Fruit fly (Drosophila melanogaster) whole organism, embryonic: ENCODE measurements around the gene ATP7.
A peak's percentile ranks its signal among the peaks of the same experiment; 100 is the strongest.

ENCODE experiments used
- ATbp ChIP-seq: fragments of 200-800 bp; sonication (Bioruptor generic); optimal IDR thresholded peaks from 2 replicates; lab custom pipeline; 2017; ENCODE audit warnings: missing biosample characterization, mild to moderate bottlenecking, missing genetic modification characterization, missing genetic modification reagents
- Atf-2 ChIP-seq: fragments of 200-800 bp; sonication (Bioruptor generic); optimal IDR thresholded peaks from 2 replicates; lab custom pipeline; 2016; ENCODE audit warnings: missing biosample characterization, missing genetic modification characterization
- CG10147 ChIP-seq: fragments of 200-800 bp; sonication (Bioruptor generic); optimal IDR thresholded peaks from 2 replicates; lab custom pipeline; 2019; ENCODE audit warnings: missing biosample characterization, mild to moderate bottlenecking, missing genetic modification characterization, moderate library complexity
- CG10209 ChIP-seq: fragments of 200-800 bp; sonication (Bioruptor generic); optimal IDR thresholded peaks from 3 replicates; lab custom pipeline; 2017; ENCODE audit warnings: missing biosample characterization, mild to moderate bottlenecking, missing genetic modification characterization, missing genetic modification reagents
- CG12071 ChIP-seq: fragments of 200-800 bp; sonication (Bioruptor generic); optimal IDR thresholded peaks from 3 replicates; lab custom pipeline; 2018; ENCODE audit warnings: missing biosample characterization, mild to moderate bottlenecking, missing genetic modification characterization
- CG12769 ChIP-seq: fragments of 200-800 bp; sonication (Bioruptor generic); optimal IDR thresholded peaks from 2 replicates; lab custom pipeline; 2019; ENCODE audit warnings: missing biosample characterization, mild to moderate bottlenecking, missing genetic modification characterization, moderate library complexity
- CG15514 ChIP-seq: fragments of 200-800 bp; sonication (Bioruptor generic); optimal IDR thresholded peaks from 3 replicates; lab custom pipeline; 2017; ENCODE audit warnings: missing biosample characterization, missing genetic modification characterization, mild to moderate bottlenecking, moderate library complexity, missing genetic modification reagents
- CG1602 ChIP-seq: fragments of 200-800 bp; sonication (Bioruptor generic); optimal IDR thresholded peaks from 3 replicates; lab custom pipeline; 2016; ENCODE audit warnings: missing biosample characterization, missing genetic modification characterization
- CG17359 ChIP-seq: fragments of 200-800 bp; sonication (Bioruptor generic); optimal IDR thresholded peaks from 3 replicates; lab custom pipeline; 2018; ENCODE audit warnings: missing biosample characterization, mild to moderate bottlenecking, missing genetic modification characterization, moderate library complexity
- CG17385 ChIP-seq: fragments of 200-800 bp; sonication (Bioruptor generic); optimal IDR thresholded peaks from 3 replicates; lab custom pipeline; 2018; ENCODE audit warnings: missing biosample characterization, mild to moderate bottlenecking, missing genetic modification characterization
- CG17802 ChIP-seq: fragments of 200-800 bp; sonication (Bioruptor generic); optimal IDR thresholded peaks from 2 replicates; lab custom pipeline; 2018; ENCODE audit warnings: missing biosample characterization, mild to moderate bottlenecking, missing genetic modification characterization, moderate library complexity
- CG1792 ChIP-seq: fragments of 200-800 bp; sonication (Bioruptor generic); optimal IDR thresholded peaks from 2 replicates; lab custom pipeline; 2016; ENCODE audit warnings: missing biosample characterization, missing genetic modification characterization
- CG18599 ChIP-seq: fragments of 200-800 bp; sonication (Bioruptor generic); optimal IDR thresholded peaks from 3 replicates; lab custom pipeline; 2017; ENCODE audit warnings: missing biosample characterization, missing genetic modification characterization, mild to moderate bottlenecking, moderate library complexity, missing genetic modification reagents
- CG2120 ChIP-seq: fragments of 200-800 bp; sonication (Bioruptor generic); optimal IDR thresholded peaks from 3 replicates; lab custom pipeline; 2016; ENCODE audit warnings: missing biosample characterization, missing genetic modification characterization
- CG30431 ChIP-seq: fragments of 200-800 bp; sonication (Bioruptor generic); optimal IDR thresholded peaks from 2 replicates; lab custom pipeline; 2017; ENCODE audit warnings: missing biosample characterization, missing genetic modification characterization
- CG32532 ChIP-seq: fragments of 200-800 bp; sonication (Bioruptor generic); IDR thresholded peaks from 2 replicates; pipeline ENCODE4 v1.3.6; 2022; ENCODE audit warnings: missing biosample characterization, missing genetic modification characterization
- CG33213 ChIP-seq: fragments of 200-800 bp; sonication (Bioruptor generic); optimal IDR thresholded peaks from 3 replicates; lab custom pipeline; 2016; ENCODE audit warnings: missing biosample characterization, missing genetic modification characterization
- CG3407 ChIP-seq: fragments of 200-800 bp; sonication (Bioruptor generic); optimal IDR thresholded peaks from 2 replicates; lab custom pipeline; 2018; ENCODE audit warnings: missing biosample characterization, mild to moderate bottlenecking, missing genetic modification characterization
- CG4404 ChIP-seq: fragments of 200-800 bp; sonication (Bioruptor generic); IDR thresholded peaks from 2 replicates; pipeline ENCODE4 v1.3.6; 2022; ENCODE audit warnings: missing biosample characterization, missing genetic modification characterization
- CG6683 ChIP-seq: fragments of 200-800 bp; sonication (Bioruptor generic); optimal IDR thresholded peaks from 2 replicates; lab custom pipeline; 2017; ENCODE audit warnings: missing biosample characterization, mild to moderate bottlenecking, missing genetic modification characterization, missing genetic modification reagents
- CG7271 ChIP-seq: fragments of 200-800 bp; sonication (Bioruptor generic); optimal IDR thresholded peaks from 2 replicates; lab custom pipeline; 2018; ENCODE audit warnings: missing biosample characterization, mild to moderate bottlenecking, missing genetic modification characterization, moderate library complexity
- CG8359 ChIP-seq: fragments of 200-800 bp; sonication (Bioruptor generic); optimal IDR thresholded peaks from 2 replicates; lab custom pipeline; 2017; ENCODE audit warnings: missing biosample characterization, mild to moderate bottlenecking, missing genetic modification characterization, borderline replicate concordance
- Ets97D ChIP-seq: fragments of 200-800 bp; sonication (Bioruptor generic); optimal IDR thresholded peaks from 3 replicates; lab custom pipeline; 2016; ENCODE audit warnings: missing biosample characterization, missing genetic modification characterization
- HLH3B ChIP-seq: fragments of 200-800 bp; sonication (Bioruptor generic); IDR thresholded peaks from 2 replicates; pipeline ENCODE4 v1.3.6; 2022; ENCODE audit warnings: missing biosample characterization, missing genetic modification characterization
- Hand ChIP-seq: fragments of 200-800 bp; sonication (Bioruptor generic); optimal IDR thresholded peaks from 2 replicates; lab custom pipeline; 2017; ENCODE audit warnings: mild to moderate bottlenecking, missing biosample characterization, missing genetic modification reagents, missing genetic modification characterization
- HmgZ ChIP-seq: fragments of 200-800 bp; sonication (Bioruptor generic); optimal IDR thresholded peaks from 2 replicates; lab custom pipeline; 2018; ENCODE audit warnings: missing biosample characterization, mild to moderate bottlenecking, missing genetic modification characterization
- Hr78 ChIP-seq, 2 experiments: fragments of 200-800 bp in 1 of 2; fragments of >200 bp in 1 of 2; sonication (Bioruptor generic) in 1 of 2; optimal IDR thresholded peaks; 2 replicates each; lab custom pipeline; 2017 to 2019; ENCODE audit warnings: missing biosample characterization in 2 of 2, missing genetic modification characterization in 2 of 2, mild to moderate bottlenecking in 1 of 2, moderate library complexity in 1 of 2
- MESR4 ChIP-seq: fragments of 200-800 bp; sonication (Bioruptor generic); optimal IDR thresholded peaks from 2 replicates; lab custom pipeline; 2018; ENCODE audit warnings: missing biosample characterization, mild to moderate bottlenecking, missing genetic modification characterization, moderate library complexity
- Mes4 ChIP-seq: fragments of 200-800 bp; sonication (Bioruptor generic); optimal IDR thresholded peaks from 2 replicates; lab custom pipeline; 2016; ENCODE audit warnings: missing biosample characterization, missing genetic modification characterization
- NC2α ChIP-seq: fragments of 200-800 bp; sonication (Bioruptor generic); optimal IDR thresholded peaks from 2 replicates; lab custom pipeline; 2016; ENCODE audit warnings: missing biosample characterization, missing genetic modification characterization
- Neu2 ChIP-seq: fragments of 200-800 bp; sonication (Bioruptor generic); optimal IDR thresholded peaks from 3 replicates; lab custom pipeline; 2016; ENCODE audit warnings: missing biosample characterization, missing genetic modification characterization, borderline replicate concordance
- Nf-YA ChIP-seq: fragments of 200-800 bp; sonication (Bioruptor generic); IDR thresholded peaks from 2 replicates; pipeline ENCODE4 v1.3.6; 2022; ENCODE audit warnings: missing biosample characterization, missing genetic modification characterization
- NfI ChIP-seq: fragments of 200-800 bp; sonication (Bioruptor generic); optimal IDR thresholded peaks from 3 replicates; lab custom pipeline; 2018; ENCODE audit warnings: missing biosample characterization, mild to moderate bottlenecking, missing genetic modification characterization, moderate library complexity
- Oaz ChIP-seq: fragments of 200-800 bp; sonication (Bioruptor generic); IDR thresholded peaks from 2 replicates; pipeline ENCODE4 v1.3.6; 2022; ENCODE audit warnings: missing biosample characterization, missing genetic modification characterization
- abd-A ChIP-seq: fragments of 200-800 bp; sonication (Bioruptor generic); optimal IDR thresholded peaks from 3 replicates; lab custom pipeline; 2019; ENCODE audit warnings: missing biosample characterization, mild to moderate bottlenecking, missing genetic modification characterization, moderate library complexity
- bcd ChIP-seq: fragments of 200-800 bp; sonication (Bioruptor generic); optimal IDR thresholded peaks from 2 replicates; lab custom pipeline; 2017; ENCODE audit warnings: missing biosample characterization, mild to moderate bottlenecking, missing genetic modification characterization
- br ChIP-seq: fragments of >200 bp; optimal IDR thresholded peaks from 2 replicates; lab custom pipeline; 2017
- chn ChIP-seq: fragments of 200-800 bp; sonication (Bioruptor generic); optimal IDR thresholded peaks from 2 replicates; lab custom pipeline; 2016; ENCODE audit warnings: missing biosample characterization, missing genetic modification characterization
- ems ChIP-seq: fragments of 200-800 bp; sonication (Bioruptor generic); optimal IDR thresholded peaks from 3 replicates; lab custom pipeline; 2016; ENCODE audit warnings: missing biosample characterization, missing genetic modification characterization
- esg ChIP-seq: fragments of 200-800 bp; sonication (Bioruptor generic); conservative IDR thresholded peaks from 2 replicates; pipeline ENCODE4 v1.3.6; 2022; ENCODE audit warnings: missing biosample characterization, missing genetic modification characterization
- exex ChIP-seq: fragments of 200-800 bp; sonication (Bioruptor generic); optimal IDR thresholded peaks from 4 replicates; lab custom pipeline; 2018; ENCODE audit warnings: missing biosample characterization, mild to moderate bottlenecking, missing genetic modification characterization, moderate library complexity
- fd102C ChIP-seq: fragments of 200-800 bp; sonication (Bioruptor generic); optimal IDR thresholded peaks from 2 replicates; lab custom pipeline; 2018; ENCODE audit warnings: missing biosample characterization, mild to moderate bottlenecking, missing genetic modification characterization, moderate library complexity
- fd3F ChIP-seq: fragments of 200-800 bp; sonication (Bioruptor generic); optimal IDR thresholded peaks from 2 replicates; lab custom pipeline; 2018; ENCODE audit warnings: missing biosample characterization, mild to moderate bottlenecking, missing genetic modification characterization, moderate library complexity
- fd96Cb ChIP-seq: fragments of 200-800 bp; sonication (Bioruptor generic); optimal IDR thresholded peaks from 2 replicates; lab custom pipeline; 2018; ENCODE audit warnings: missing biosample characterization, mild to moderate bottlenecking, missing genetic modification characterization, moderate library complexity
- fru ChIP-seq: fragments of >200 bp; optimal IDR thresholded peaks from 2 replicates; lab custom pipeline; 2017
- jigr1 ChIP-seq: fragments of 200-800 bp; sonication (Bioruptor generic); IDR thresholded peaks from 3 replicates; pipeline ENCODE4 v1.3.6; 2022; ENCODE audit warnings: missing biosample characterization, missing genetic modification characterization
- ken ChIP-seq: fragments of 200-800 bp; sonication (Bioruptor generic); IDR thresholded peaks from 3 replicates; pipeline ENCODE4 v1.3.6; 2022; ENCODE audit warnings: missing biosample characterization, missing genetic modification characterization
- pnt ChIP-seq: fragments of 200-800 bp; sonication (Bioruptor generic); optimal IDR thresholded peaks from 3 replicates; lab custom pipeline; 2016; ENCODE audit warnings: missing biosample characterization, missing genetic modification characterization
- row ChIP-seq: fragments of 200-800 bp; sonication (Bioruptor generic); IDR thresholded peaks from 3 replicates; pipeline ENCODE4 v1.3.6; 2022; ENCODE audit warnings: missing biosample characterization, missing genetic modification characterization
- tll ChIP-seq, 2 experiments: fragments of 200-800 bp in 1 of 2; fragments of >200 bp in 1 of 2; sonication (Bioruptor generic) in 1 of 2; optimal IDR thresholded peaks; 2 replicates each; lab custom pipeline; 2017 to 2019; ENCODE audit warnings: missing biosample characterization in 2 of 2, missing genetic modification characterization in 2 of 2, mild to moderate bottlenecking in 1 of 2, moderate library complexity in 1 of 2
- unpg ChIP-seq: fragments of 200-800 bp; sonication (Bioruptor generic); optimal IDR thresholded peaks from 3 replicates; lab custom pipeline; 2018; ENCODE audit warnings: missing biosample characterization, mild to moderate bottlenecking, missing genetic modification characterization, moderate library complexity

The ATP7 gene

dm6 chrX:11806196-11806595, 48.6 kb upstream of the ATP7 start (continued):
- TF ChIP-seq ems (GFP tag; lab: Kevin White, UChicago) (no peak), Atf-2 (GFP tag; lab: Kevin White, UChicago) (no peak), MESR4 (peak; percentile 48), br (no peak), Hand (GFP tag; lab: Kevin White, UChicago) (peak; percentile 21), CG17385 (GFP tag; lab: Kevin White, UChicago) (no peak), CG1792 (GFP tag; lab: Kevin White, UChicago) (no peak), row (GFP tag; lab: Robert Waterston, UW) (0 out of 3 replicates have a peak, but pooled peaks have one; percentile 8), CG10147 (GFP tag; lab: Kevin White, UChicago) (no peak), CG10209 (GFP tag; lab: Kevin White, UChicago) (no peak), Neu2 (GFP tag; lab: Kevin White, UChicago) (no peak), jigr1 (GFP tag; lab: Robert Waterston, UW) (no peak), bcd (GFP tag; lab: Kevin White, UChicago) (no peak), Oaz (GFP tag; lab: Robert Waterston, UW) (no peak), CG6683 (GFP tag; lab: Kevin White, UChicago) (no peak), CG7271 (tag; lab: Kevin White, UChicago) (no peak), fd102C (GFP tag; lab: Kevin White, UChicago) (no peak), fd3F (GFP tag; lab: Kevin White, UChicago) (no peak), CG18599 (GFP tag; lab: Kevin White, UChicago) (peak; percentile 52), CG32532 (GFP tag; lab: Robert Waterston, UW) (no peak), ATbp (GFP tag; lab: Kevin White, UChicago) (peak; percentile 3), Nf-YA (GFP tag; lab: Robert Waterston, UW) (no peak), CG12769 (no peak), pnt (no peak), NC2α (GFP tag; lab: Kevin White, UChicago) (no peak), HmgZ (tag; lab: Kevin White, UChicago) (peak; percentile 26), HLH3B (no peak), chn (GFP tag; lab: Kevin White, UChicago) (no peak), CG1602 (no peak), Ets97D (GFP tag; lab: Kevin White, UChicago) (peak; percentile 42), CG17802 (tag; lab: Kevin White, UChicago) (no peak), CG3407 (GFP tag; lab: Kevin White, UChicago) (no peak), tll (GFP tag; optimal IDR thresholded peaks at IDR 0.05; lab: Kevin White, UChicago) (no peak), unpg (GFP tag; lab: Kevin White, UChicago) (no peak), NfI (peak; percentile 37), CG33213 (GFP tag; lab: Kevin White, UChicago) (no peak), CG30431 (GFP tag; lab: Kevin White, UChicago) (no peak), CG4404 (GFP tag; lab: Robert Waterston, UW) (no peak), CG2120 (peak; percentile 43), abd-A (tag; lab: Kevin White, UChicago) (no peak), Hr78 (GFP tag; optimal IDR thresholded peaks at IDR 0.05; lab: Kevin White, UChicago) (no peak), ken (no peak), fd96Cb (tag; lab: Kevin White, UChicago) (no peak), fru (lab: Kevin White, UChicago) (no peak), esg (no peak), exex (tag; lab: Kevin White, UChicago) (no peak), CG12071 (GFP tag; lab: Kevin White, UChicago) (no peak), Mes4 (no peak), CG15514 (GFP tag; lab: Kevin White, UChicago) (peak; percentile 59), CG17359 (no peak), CG8359 (GFP tag; lab: Kevin White, UChicago) (no peak)
